Worm (Caenorhabditis elegans) whole organism, L2 larva: ENCODE results near the gene F46B6.12.

Experiments
- F13H6.1 ChIP-seq: sonication (generic microtip); optimal IDR thresholded peaks from 2 replicates; lab custom pipeline; 2016; ENCODE audit warnings: missing genetic modification characterization, missing compliant biosample characterization
- R02D3.7 ChIP-seq: fragments of 150-350 bp; optimal IDR thresholded peaks from 2 replicates; lab custom pipeline; 2014; ENCODE audit warnings: missing biosample characterization, missing genetic modification characterization
- Y55F3AM.14 ChIP-seq: fragments of 200-800 bp; sonication (Bioruptor generic); optimal IDR thresholded peaks from 2 replicates; lab custom pipeline; 2018; ENCODE audit warnings: mild to moderate bottlenecking, missing genetic modification characterization, missing compliant biosample characterization
- ZK546.5 ChIP-seq: sonication (generic microtip); optimal IDR thresholded peaks from 2 replicates; lab custom pipeline; 2017; ENCODE audit warnings: missing biosample characterization, missing genetic modification characterization
- alr-1 ChIP-seq: fragments of 150-350 bp; optimal IDR thresholded peaks from 2 replicates; lab custom pipeline; 2014; ENCODE audit warnings: missing biosample characterization, missing genetic modification characterization
- ama-1 ChIP-seq: fragments of 150-350 bp; optimal IDR thresholded peaks from 2 replicates; lab custom pipeline; 2018; ENCODE audit warnings: inconsistent platforms
- blmp-1 ChIP-seq: sonication (generic microtip); optimal IDR thresholded peaks from 2 replicates; lab custom pipeline; 2017; ENCODE audit warnings: missing genetic modification characterization, mild to moderate bottlenecking, missing compliant biosample characterization, antibody characterized with exemption, moderate library complexity; ENCODE audit not compliant: insufficient read depth
- ceh-16 ChIP-seq: fragments of 150-350 bp; optimal IDR thresholded peaks from 2 replicates; lab custom pipeline; 2014; ENCODE audit warnings: missing biosample characterization, missing genetic modification characterization
- crh-2 ChIP-seq: sonication (generic microtip); optimal IDR thresholded peaks from 2 replicates; lab custom pipeline; 2017; ENCODE audit warnings: missing biosample characterization, missing genetic modification characterization
- egl-27 ChIP-seq: sonication (generic microtip); optimal IDR thresholded peaks from 3 replicates; lab custom pipeline; 2017; ENCODE audit warnings: missing biosample characterization, missing genetic modification reagents, missing genetic modification characterization
- elt-1 ChIP-seq: fragments of 150-350 bp; optimal IDR thresholded peaks from 2 replicates; lab custom pipeline; 2014; ENCODE audit warnings: missing biosample characterization, missing genetic modification characterization
- fos-1 ChIP-seq: fragments of 150-350 bp; optimal IDR thresholded peaks from 2 replicates; lab custom pipeline; 2014; ENCODE audit warnings: missing biosample characterization, missing genetic modification characterization
- gmeb-1 ChIP-seq: fragments of 150-350 bp; optimal IDR thresholded peaks from 2 replicates; lab custom pipeline; 2014; ENCODE audit warnings: missing biosample characterization, missing genetic modification characterization
- lin-11 ChIP-seq: fragments of 150-350 bp; sonication (generic microtip); optimal IDR thresholded peaks from 2 replicates; lab custom pipeline; 2014; ENCODE audit warnings: missing biosample characterization, missing genetic modification characterization, inconsistent platforms, mixed read lengths
- lin-39 ChIP-seq: fragments of 150-350 bp; optimal IDR thresholded peaks from 2 replicates; lab custom pipeline; 2014; ENCODE audit warnings: missing biosample characterization, missing genetic modification reagents, missing genetic modification characterization
- lsy-2 ChIP-seq, 2 experiments: fragments of 150-350 bp in 1 of 2; sonication (generic microtip) in 1 of 2; optimal IDR thresholded peaks; 2 replicates each; lab custom pipeline; 2014 to 2017; ENCODE audit warnings: missing biosample characterization in 2 of 2, missing genetic modification characterization in 2 of 2
- mab-5 ChIP-seq: fragments of 150-350 bp; optimal IDR thresholded peaks from 2 replicates; lab custom pipeline; 2014; ENCODE audit warnings: missing biosample characterization, missing genetic modification characterization
- mbf-1 ChIP-seq: sonication (generic microtip); optimal IDR thresholded peaks from 2 replicates; lab custom pipeline; 2017; ENCODE audit warnings: missing biosample characterization, missing genetic modification characterization
- nhr-11 ChIP-seq: fragments of 150-350 bp; optimal IDR thresholded peaks from 2 replicates; lab custom pipeline; 2014; ENCODE audit warnings: missing biosample characterization, missing genetic modification characterization
- nhr-12 ChIP-seq: fragments of 150-350 bp; optimal IDR thresholded peaks from 2 replicates; lab custom pipeline; 2014; ENCODE audit warnings: missing biosample characterization, missing genetic modification characterization
- nhr-129 ChIP-seq: fragments of 150-350 bp; optimal IDR thresholded peaks from 2 replicates; lab custom pipeline; 2014; ENCODE audit warnings: missing biosample characterization, missing genetic modification characterization
- nhr-21 ChIP-seq: fragments of 150-350 bp; optimal IDR thresholded peaks from 2 replicates; lab custom pipeline; 2014; ENCODE audit warnings: missing biosample characterization, missing genetic modification characterization
- nhr-237 ChIP-seq: fragments of 150-350 bp; optimal IDR thresholded peaks from 2 replicates; lab custom pipeline; 2014; ENCODE audit warnings: missing biosample characterization, missing genetic modification characterization
- nhr-25 ChIP-seq: fragments of 150-350 bp; sonication (generic microtip); optimal IDR thresholded peaks from 3 replicates; lab custom pipeline; 2014; ENCODE audit warnings: missing biosample characterization, missing genetic modification characterization
- nhr-6 ChIP-seq: fragments of 150-350 bp; optimal IDR thresholded peaks from 2 replicates; lab custom pipeline; 2014; ENCODE audit warnings: missing biosample characterization, missing genetic modification characterization
- nhr-77 ChIP-seq: fragments of 150-350 bp; optimal IDR thresholded peaks from 2 replicates; lab custom pipeline; 2014; ENCODE audit warnings: missing biosample characterization, missing genetic modification characterization
- peb-1 ChIP-seq: fragments of 150-350 bp; optimal IDR thresholded peaks from 2 replicates; lab custom pipeline; 2014; ENCODE audit warnings: missing biosample characterization, missing genetic modification characterization
- sem-4 ChIP-seq: fragments of 150-350 bp; optimal IDR thresholded peaks from 2 replicates; lab custom pipeline; 2014; ENCODE audit warnings: missing biosample characterization, missing genetic modification reagents, missing genetic modification characterization
- sma-9 ChIP-seq, 2 experiments: fragments of 150-350 bp in 1 of 2; sonication (generic microtip) in 1 of 2; optimal IDR thresholded peaks; 2 replicates each; lab custom pipeline; 2014 to 2016; ENCODE audit warnings: missing genetic modification characterization in 2 of 2, mild to moderate bottlenecking in 1 of 2, missing biosample characterization in 1 of 2, missing compliant biosample characterization in 1 of 2, missing genetic modification reagents in 1 of 2, moderate library complexity in 1 of 2
- snpc-4 ChIP-seq: fragments of 150-350 bp; optimal IDR thresholded peaks from 2 replicates; lab custom pipeline; 2014; ENCODE audit warnings: missing biosample characterization, missing genetic modification characterization
- zag-1 ChIP-seq: fragments of 150-350 bp; optimal IDR thresholded peaks from 2 replicates; lab custom pipeline; 2014; ENCODE audit warnings: missing biosample characterization, missing genetic modification characterization
- ztf-1 ChIP-seq: fragments of 200-800 bp; sonication (Bioruptor generic); conservative IDR thresholded peaks from 2 replicates; pipeline ENCODE4 v1.3.6; 2022; ENCODE audit warnings: missing genetic modification characterization, missing compliant biosample characterization
- ztf-11 ChIP-seq: sonication (generic microtip); optimal IDR thresholded peaks from 2 replicates; lab custom pipeline; 2017; ENCODE audit warnings: missing biosample characterization, missing genetic modification characterization
- ztf-4 ChIP-seq: fragments of 150-350 bp; optimal IDR thresholded peaks from 2 replicates; lab custom pipeline; 2014; ENCODE audit warnings: missing biosample characterization, missing genetic modification characterization

The F46B6.12 gene

DNA sequence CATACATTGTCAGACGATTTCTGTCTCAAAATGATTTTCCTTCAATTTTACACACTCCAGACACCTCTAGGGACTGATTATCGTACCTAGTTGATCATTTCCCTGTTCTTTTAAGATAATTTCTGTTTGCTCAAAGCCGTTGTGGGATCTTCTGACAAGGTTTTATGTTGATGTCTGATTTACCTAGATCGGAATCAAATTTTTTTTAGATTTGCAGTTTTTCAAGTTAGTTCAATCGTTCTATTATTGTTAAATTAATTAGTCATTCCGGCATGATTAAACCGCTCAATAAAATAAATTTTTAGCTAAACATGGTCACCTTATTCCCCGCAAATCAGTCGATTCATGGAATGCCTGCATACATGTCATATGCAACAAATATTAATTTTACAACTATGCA lies 37.9 kb upstream of the F46B6.12 start, which contains the start of gene sru-30:
Gene sru-30, plus strand, starts transcription at position 301 of the 400 bp plus-strand sequence.
- TF ChIP-seq ztf-1 (no peak), nhr-11 (no peak), zag-1 (tag; lab: Kevin White, UChicago) (no peak), R02D3.7 (tag; lab: Kevin White, UChicago) (no peak)

- TF ChIP-seq lsy-2 (tag; optimal IDR thresholded peaks at IDR 0.05; lab: Kevin White, UChicago) (no peak), peb-1 (no peak), gmeb-1 (tag; lab: Kevin White, UChicago) (no peak), ama-1 (no peak), sma-9 (GFP tag; optimal IDR thresholded peaks at IDR 0.05; lab: Kevin White, UChicago) (no peak), sma-9 (tag; optimal IDR thresholded peaks at IDR 0.05; lab: Kevin White, UChicago) (no peak), nhr-11 (no peak), lin-11 (tag; lab: Kevin White, UChicago) (no peak), Y55F3AM.14 (GFP tag; lab: Kevin White, UChicago) (no peak)
Observed at ce11 chrV:9812216-9812615, 36.6 kb upstream of the F46B6.12 start.

DNA sequence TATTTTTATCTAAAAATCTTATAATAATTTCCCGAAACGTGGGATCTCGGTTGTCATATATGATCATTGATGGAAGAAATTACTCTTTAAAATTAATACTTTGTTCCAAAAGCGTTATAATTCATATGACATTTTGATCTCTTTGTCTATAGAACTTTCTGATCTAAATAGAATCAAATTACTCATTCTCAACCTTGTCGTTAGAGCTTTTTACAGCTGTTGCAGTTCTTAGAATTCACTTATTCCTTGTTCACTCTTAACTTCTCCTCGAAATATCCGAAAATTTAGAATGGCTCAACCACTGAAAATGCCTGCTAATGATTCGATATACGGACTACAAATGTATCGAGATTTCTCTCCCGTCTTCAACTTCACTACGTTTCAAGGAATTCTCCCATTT lies 35.5 kb upstream of the F46B6.12 start, which contains the start of gene sru-29:
Gene sru-29, plus strand, starts transcription at position 301 of the 400 bp plus-strand sequence.
- no peak for TF ChIP-seq nhr-6 (tag; lab: Kevin White, UChicago)
- no peak for TF ChIP-seq ceh-16 (tag; lab: Kevin White, UChicago)
- no peak for TF ChIP-seq lsy-2 (tag; optimal IDR thresholded peaks at IDR 0.05; lab: Kevin White, UChicago)
- TF ChIP-seq nhr-77 = no peak
- no peak for TF ChIP-seq ama-1
- TF ChIP-seq mab-5 (tag; lab: Kevin White, UChicago) = no peak
- TF ChIP-seq blmp-1 = no peak

- TF ChIP-seq R02D3.7 (tag; lab: Kevin White, UChicago) (no peak), egl-27 (tag; lab: Kevin White, UChicago) (no peak), nhr-25 (tag; lab: Kevin White, UChicago) (no peak), snpc-4 (no peak), lin-11 (tag; lab: Kevin White, UChicago) (no peak), nhr-77 (no peak), ceh-16 (tag; lab: Kevin White, UChicago) (no peak), gmeb-1 (tag; lab: Kevin White, UChicago) (no peak), Y55F3AM.14 (GFP tag; lab: Kevin White, UChicago) (no peak), fos-1 (no peak), elt-1 (tag; lab: Kevin White, UChicago) (no peak), ztf-4 (tag; lab: Kevin White, UChicago) (no peak), sma-9 (GFP tag; optimal IDR thresholded peaks at IDR 0.05; lab: Kevin White, UChicago) (no peak), sma-9 (tag; optimal IDR thresholded peaks at IDR 0.05; lab: Kevin White, UChicago) (no peak), ama-1 (no peak), ztf-1 (no peak), ztf-11 (tag; lab: Kevin White, UChicago) (no peak)
Observed at ce11 chrV:9805161-9805560, 29.5 kb upstream of the F46B6.12 start, which contains the start of gene sru-37. TSS of gene sru-37 (plus strand) at chrV:9805461.

DNA sequence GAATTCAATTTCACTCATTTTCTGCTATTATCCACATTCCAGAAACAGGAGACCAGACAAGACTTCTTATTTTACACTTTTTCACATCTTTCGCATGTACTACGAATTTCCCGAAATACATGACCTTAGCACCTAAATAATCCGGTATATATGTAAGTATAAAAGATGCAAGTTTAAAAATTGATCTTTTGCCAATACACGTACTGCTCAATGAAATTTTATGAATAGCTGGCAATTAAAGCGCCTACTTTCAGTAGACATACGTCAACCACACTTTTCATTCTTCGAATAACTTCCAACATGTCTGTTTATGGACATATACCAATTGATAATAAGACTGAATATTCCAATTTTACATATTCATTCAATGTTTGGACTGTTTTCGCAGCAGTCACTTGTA lies 27.5 kb upstream of the F46B6.12 start, which contains the start of gene sru-39:
Gene sru-39, plus strand, starts transcription at position 301 of the 400 bp plus-strand sequence.
- TF ChIP-seq ztf-1 (no peak), ZK546.5 (tag; lab: Kevin White, UChicago) (no peak), nhr-12 (tag; lab: Kevin White, UChicago) (no peak), crh-2 (tag; lab: Kevin White, UChicago) (no peak), peb-1 (no peak), alr-1 (no peak), mbf-1 (no peak), lin-39 (tag; lab: Kevin White, UChicago) (no peak), R02D3.7 (tag; lab: Kevin White, UChicago) (no peak), ztf-11 (tag; lab: Kevin White, UChicago) (no peak), nhr-129 (tag; lab: Kevin White, UChicago) (no peak), nhr-21 (tag; lab: Kevin White, UChicago) (no peak), egl-27 (tag; lab: Kevin White, UChicago) (no peak), F13H6.1 (no peak), sem-4 (tag; lab: Kevin White, UChicago) (no peak), nhr-237 (no peak), blmp-1 (no peak)
- TF ChIP-seq, all 48 proteins: peak for 0
